Fruit fly (Drosophila melanogaster): Measurements from ENCODE around the gene ocn.

ocn gene

DNA sequence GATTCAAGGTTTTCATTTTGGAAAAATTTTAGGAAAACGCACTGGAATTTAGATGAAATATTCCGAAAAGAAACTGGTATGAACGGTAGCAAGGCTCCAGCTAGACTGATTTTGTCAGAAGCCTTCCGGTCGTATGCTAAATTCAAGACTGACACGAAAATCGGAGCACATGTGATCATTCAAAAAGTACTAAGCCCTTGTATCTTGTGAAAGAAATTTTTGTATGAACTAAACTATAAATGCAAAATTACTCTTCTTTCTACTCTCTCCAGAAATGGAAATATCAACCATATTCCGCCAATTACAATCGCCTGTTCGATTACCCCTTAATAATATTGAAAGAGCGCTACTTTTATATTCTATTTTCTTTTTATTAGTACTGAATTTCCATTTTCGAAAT lies at the start of gene ocn:
Gene ocn (minus strand): TSS at position 101 of the 400 bp plus-strand sequence.
- TF ChIP-seq CG8478 (optimal IDR thresholded peaks at IDR 0.05) = no peak
- no peak for TF ChIP-seq usp (GFP tag; optimal IDR thresholded peaks at IDR 0.05)
- no peak for TF ChIP-seq Dll (optimal IDR thresholded peaks at IDR 0.05)
- no peak for TF ChIP-seq psq (optimal IDR thresholded peaks at IDR 0.05)
- TF ChIP-seq pan (optimal IDR thresholded peaks at IDR 0.05) = no peak
- no peak for TF ChIP-seq EcR (GFP tag; optimal IDR thresholded peaks at IDR 0.05)

DNA sequence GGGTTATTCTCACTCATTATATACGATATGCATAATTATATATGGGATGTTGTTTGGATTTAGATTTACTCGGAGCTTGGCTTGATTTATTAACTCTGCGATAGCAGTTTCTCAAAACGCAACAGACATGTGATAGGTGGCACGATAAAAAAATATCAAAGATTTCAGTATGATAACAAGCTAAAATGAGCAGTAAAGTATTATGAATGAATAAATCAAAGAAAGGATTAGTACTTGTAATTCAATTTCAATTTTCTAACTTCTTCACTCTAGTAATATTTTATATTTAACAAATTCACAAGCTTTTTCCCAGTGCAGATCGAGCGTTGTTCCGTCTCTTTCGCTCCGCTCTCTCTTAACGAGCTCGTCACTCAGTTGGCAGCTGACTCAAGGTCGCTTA lies 46.6 kb upstream of the ocn start:
- TF ChIP-seq usp (GFP tag; optimal IDR thresholded peaks at IDR 0.05) (no peak), CG8478 (optimal IDR thresholded peaks at IDR 0.05) (no peak), EcR (GFP tag; optimal IDR thresholded peaks at IDR 0.05) (no peak)

DNA sequence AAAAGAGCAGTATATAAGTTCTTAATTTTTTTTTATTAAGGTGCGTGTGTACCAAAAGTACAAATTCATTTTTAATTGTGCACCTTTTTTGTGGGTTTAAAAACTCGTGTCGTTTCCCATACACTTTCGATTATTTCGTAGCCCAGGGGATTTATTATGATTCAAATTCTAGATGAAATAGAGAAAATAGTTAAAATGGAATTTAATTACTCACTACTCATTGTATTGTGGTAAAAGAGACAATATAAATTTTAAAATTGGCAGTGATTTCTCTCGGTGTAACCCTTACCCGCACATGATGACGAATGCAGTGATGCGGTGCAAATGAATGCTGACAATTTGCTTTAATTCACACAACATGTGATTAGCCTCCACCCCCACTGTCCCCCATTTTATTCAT lies 45.7 kb upstream of the ocn start:
- no peak for TF ChIP-seq pan (optimal IDR thresholded peaks at IDR 0.05)
- TF ChIP-seq psq (optimal IDR thresholded peaks at IDR 0.05) = no peak
- TF ChIP-seq EcR (GFP tag; optimal IDR thresholded peaks at IDR 0.05) = no peak
- TF ChIP-seq CG8478 (optimal IDR thresholded peaks at IDR 0.05) = no peak
- no peak for TF ChIP-seq usp (GFP tag; optimal IDR thresholded peaks at IDR 0.05)
- TF ChIP-seq Dll (optimal IDR thresholded peaks at IDR 0.05) = no peak

DNA sequence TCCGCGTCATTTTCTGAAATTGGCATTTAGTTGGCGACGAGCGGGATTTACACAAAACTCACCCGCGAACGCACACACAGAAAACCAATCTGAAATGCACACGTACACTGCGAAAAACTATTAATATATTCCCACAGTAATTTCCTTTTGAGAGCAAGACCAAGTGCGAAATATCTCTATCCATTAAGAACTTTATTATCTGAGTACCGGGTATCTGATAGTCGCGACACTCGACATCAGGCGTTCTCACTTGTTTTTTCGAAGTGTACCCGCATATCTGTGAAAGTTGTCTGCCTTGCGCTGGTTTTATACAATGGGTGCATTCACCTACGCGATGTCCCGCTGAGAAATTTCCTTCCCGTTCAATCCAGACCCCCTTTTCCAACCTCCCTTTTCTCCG lies 38.6 kb upstream of the ocn start:
- TF ChIP-seq psq (optimal IDR thresholded peaks at IDR 0.05) = no peak
- TF ChIP-seq CG8478 (optimal IDR thresholded peaks at IDR 0.05) = no peak
- no peak for TF ChIP-seq usp (GFP tag; optimal IDR thresholded peaks at IDR 0.05)
- peak in 1 of 2 experiments; percentile 21 for TF ChIP-seq EcR (GFP tag; optimal IDR thresholded peaks at IDR 0.05)
- TF ChIP-seq pan (optimal IDR thresholded peaks at IDR 0.05) = no peak
- no peak for TF ChIP-seq Dll (optimal IDR thresholded peaks at IDR 0.05)

DNA sequence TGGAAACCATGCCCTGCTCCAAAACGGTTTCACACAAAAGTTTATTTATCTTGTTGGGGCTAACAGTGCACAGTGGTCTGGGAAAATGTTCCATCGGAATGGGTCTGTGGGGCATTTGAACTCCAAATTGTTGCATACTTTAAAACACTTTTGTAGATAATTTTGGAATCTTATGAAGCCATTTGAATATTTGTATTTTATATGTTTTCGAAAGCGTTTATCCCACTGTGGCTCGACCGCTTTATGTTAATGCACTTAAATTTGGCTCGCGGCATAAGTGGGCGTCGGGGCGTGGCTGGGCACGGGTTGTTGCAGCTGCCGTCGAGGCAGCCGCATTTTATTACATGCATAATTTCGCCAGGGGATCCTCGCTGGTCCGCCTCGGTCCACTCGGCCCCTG lies 34.3 kb upstream of the ocn start:
- TF ChIP-seq psq (optimal IDR thresholded peaks at IDR 0.05) (no peak), Dll (optimal IDR thresholded peaks at IDR 0.05) (no peak), usp (GFP tag; optimal IDR thresholded peaks at IDR 0.05) (no peak), pan (optimal IDR thresholded peaks at IDR 0.05) (no peak), CG8478 (optimal IDR thresholded peaks at IDR 0.05) (no peak), EcR (GFP tag; optimal IDR thresholded peaks at IDR 0.05) (no peak)

DNA sequence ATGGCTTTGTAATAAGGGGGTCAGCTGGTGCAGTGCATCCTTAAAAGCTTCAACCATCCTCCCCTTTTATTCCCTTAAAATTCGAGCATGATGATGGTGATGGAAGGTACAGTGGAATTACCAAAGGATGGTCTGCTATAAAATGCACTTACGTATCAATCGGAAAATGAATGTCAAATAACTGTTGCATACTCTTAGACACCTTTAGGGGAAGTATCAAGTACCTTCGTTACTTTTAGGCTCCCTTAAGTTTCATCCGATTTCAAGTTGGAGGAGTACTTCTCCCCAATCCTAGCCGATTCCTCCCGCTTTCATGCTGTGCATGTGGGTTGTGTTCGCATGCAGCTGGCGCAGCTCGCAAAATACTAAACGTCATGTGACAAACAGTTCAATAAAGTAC lies 32.7 kb upstream of the ocn start:
- no peak for TF ChIP-seq CG8478 (optimal IDR thresholded peaks at IDR 0.05)
- TF ChIP-seq EcR (GFP tag; optimal IDR thresholded peaks at IDR 0.05) = no peak
- TF ChIP-seq usp (GFP tag; optimal IDR thresholded peaks at IDR 0.05) = no peak
- TF ChIP-seq Dll (optimal IDR thresholded peaks at IDR 0.05) = no peak
- TF ChIP-seq pan (optimal IDR thresholded peaks at IDR 0.05) = no peak
- TF ChIP-seq psq (optimal IDR thresholded peaks at IDR 0.05) = no peak

DNA sequence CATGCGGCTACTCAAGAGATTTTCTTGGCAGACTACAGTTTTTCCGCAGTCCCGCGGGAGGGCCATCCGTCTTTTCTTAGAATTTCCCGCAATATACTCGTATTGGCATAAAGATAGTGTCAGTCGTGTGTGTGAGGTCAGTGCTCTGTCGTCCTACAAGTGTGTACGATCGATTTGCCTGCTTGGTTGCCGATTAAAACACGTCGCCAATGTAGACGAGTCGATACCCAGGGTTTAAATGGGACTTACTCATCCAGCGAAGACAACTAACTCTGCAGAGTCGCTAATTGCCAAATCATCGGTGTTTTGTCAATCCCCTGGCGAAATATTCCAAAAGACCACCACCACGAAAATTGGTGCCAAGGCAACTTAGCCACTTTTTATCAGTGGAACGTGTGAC lies 28.5 kb upstream of the ocn start:
- TF ChIP-seq CG8478 (optimal IDR thresholded peaks at IDR 0.05) (no peak), usp (GFP tag; optimal IDR thresholded peaks at IDR 0.05) (no peak), psq (optimal IDR thresholded peaks at IDR 0.05) (no peak), pan (optimal IDR thresholded peaks at IDR 0.05) (no peak), EcR (GFP tag; optimal IDR thresholded peaks at IDR 0.05) (peak in 1 of 2 experiments; percentile 73), Dll (optimal IDR thresholded peaks at IDR 0.05) (no peak)

DNA sequence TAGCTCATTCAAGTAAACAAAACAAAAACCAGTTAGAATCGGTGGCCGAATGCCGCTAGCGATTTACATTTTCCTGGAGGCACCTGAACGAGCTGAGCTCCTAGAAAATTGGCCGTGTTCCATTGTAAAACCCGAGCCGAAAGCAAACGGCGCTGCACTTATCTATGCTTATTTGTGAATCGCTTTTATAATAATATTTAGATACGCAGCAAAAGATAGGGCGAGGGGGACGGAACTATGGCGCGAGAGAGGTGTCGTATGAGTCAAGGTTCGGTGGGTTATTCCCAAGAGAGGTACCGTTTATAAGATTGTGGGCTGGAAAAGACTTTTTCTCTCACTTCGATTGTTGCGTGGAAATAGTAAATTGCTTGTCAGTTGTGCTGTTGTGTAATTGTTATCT lies 26.2 kb upstream of the ocn start:
- TF ChIP-seq EcR (GFP tag; optimal IDR thresholded peaks at IDR 0.05) (no peak), psq (optimal IDR thresholded peaks at IDR 0.05) (no peak), Dll (optimal IDR thresholded peaks at IDR 0.05) (no peak), usp (GFP tag; optimal IDR thresholded peaks at IDR 0.05) (no peak), pan (optimal IDR thresholded peaks at IDR 0.05) (no peak), CG8478 (optimal IDR thresholded peaks at IDR 0.05) (no peak)

DNA sequence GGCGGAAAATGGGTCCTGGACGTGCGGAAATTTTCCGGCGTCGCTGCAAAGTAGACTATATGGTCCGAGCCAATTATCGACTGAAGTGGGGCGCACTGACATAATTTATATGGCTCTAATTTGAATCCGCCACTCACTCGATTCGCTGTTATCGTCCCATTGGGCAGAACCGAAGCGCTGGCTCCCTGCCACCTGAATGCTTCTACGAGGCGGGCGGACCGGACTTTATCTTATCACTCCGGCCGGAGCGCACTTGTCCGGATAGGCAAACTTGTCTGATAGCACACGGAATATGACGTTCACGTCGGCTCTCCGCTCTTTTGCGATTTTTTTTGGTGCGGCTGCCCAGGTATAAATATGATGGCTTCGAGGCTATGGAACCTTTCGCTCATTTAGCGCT lies 25.0 kb upstream of the ocn start:
- TF ChIP-seq CG8478 (optimal IDR thresholded peaks at IDR 0.05) (no peak), Dll (optimal IDR thresholded peaks at IDR 0.05) (no peak), psq (optimal IDR thresholded peaks at IDR 0.05) (no peak), usp (GFP tag; optimal IDR thresholded peaks at IDR 0.05) (no peak), EcR (GFP tag; optimal IDR thresholded peaks at IDR 0.05) (no peak), pan (optimal IDR thresholded peaks at IDR 0.05) (no peak)

DNA sequence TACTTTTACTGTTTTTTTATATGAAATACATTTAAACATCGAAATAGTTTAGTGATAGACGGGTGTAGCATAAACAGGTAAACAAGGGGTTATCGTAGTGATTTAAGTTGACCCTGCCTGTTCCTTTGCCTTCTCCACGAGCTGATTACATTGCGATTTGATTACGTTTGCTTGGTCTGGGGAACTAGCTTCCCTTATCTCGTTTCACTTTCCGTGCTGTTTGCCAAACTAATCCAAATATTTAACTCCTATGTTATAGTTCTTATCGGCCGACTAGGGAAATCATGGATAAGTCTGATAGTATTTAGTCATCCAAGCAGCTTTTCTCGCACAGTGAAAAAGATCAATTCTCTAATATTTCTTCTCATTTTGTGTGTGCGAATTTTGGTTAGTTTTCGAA lies 24.4 kb upstream of the ocn start:
- TF ChIP-seq pan (optimal IDR thresholded peaks at IDR 0.05) (no peak), CG8478 (optimal IDR thresholded peaks at IDR 0.05) (no peak), usp (GFP tag; optimal IDR thresholded peaks at IDR 0.05) (no peak), psq (optimal IDR thresholded peaks at IDR 0.05) (no peak), EcR (GFP tag; optimal IDR thresholded peaks at IDR 0.05) (no peak), Dll (optimal IDR thresholded peaks at IDR 0.05) (no peak)

DNA sequence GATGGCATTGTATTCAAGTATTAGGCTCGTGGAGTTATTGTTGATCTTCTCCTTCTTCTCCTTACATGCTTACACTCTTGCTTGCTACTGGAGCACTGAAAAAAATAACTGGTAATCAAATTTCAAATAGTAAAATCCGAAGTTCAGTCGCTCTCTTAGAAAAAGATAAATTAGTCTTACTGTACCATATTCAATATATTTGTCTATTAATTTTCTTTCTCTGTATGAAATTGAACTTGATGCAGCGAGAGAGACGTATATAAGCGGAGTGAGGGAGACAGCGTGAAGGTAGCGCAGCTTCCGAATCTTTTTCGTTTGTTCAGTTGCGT lies 23.6 kb upstream of the ocn start:
- TF ChIP-seq Dll (optimal IDR thresholded peaks at IDR 0.05) (no peak), usp (GFP tag; optimal IDR thresholded peaks at IDR 0.05) (no peak), CG8478 (optimal IDR thresholded peaks at IDR 0.05) (no peak), EcR (GFP tag; optimal IDR thresholded peaks at IDR 0.05) (no peak), pan (optimal IDR thresholded peaks at IDR 0.05) (no peak), psq (optimal IDR thresholded peaks at IDR 0.05) (no peak)

DNA sequence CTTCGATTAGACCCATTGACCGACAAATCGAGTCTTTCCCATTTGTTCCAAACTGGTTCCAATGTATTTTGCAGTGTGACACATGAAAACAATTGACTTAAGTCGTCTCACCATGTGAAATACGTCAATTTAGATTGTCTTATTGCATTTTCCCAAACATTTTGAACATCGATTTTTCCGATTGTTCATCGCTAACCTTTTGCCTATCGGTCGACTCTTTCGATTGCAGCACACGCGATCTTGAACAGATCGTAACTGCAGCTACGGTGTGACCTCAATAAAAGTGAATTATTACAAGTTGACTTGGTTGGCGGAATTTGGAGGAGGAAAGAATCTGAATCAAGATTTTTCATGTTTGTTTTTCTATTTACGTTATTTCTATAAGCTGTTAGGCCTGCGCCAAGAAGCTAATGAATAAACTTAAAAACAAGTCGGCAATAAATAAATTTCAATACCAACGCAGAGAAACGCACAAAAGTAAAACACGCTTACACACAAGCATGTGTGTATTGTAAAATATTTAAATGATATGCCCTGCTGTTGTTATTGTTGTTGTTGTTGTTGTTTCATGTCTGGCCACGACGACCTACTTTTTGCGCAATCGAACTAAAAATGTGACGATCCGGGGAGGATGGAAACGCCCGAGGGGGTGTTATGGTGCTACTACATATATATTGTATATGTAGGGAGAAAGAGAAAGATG lies 23.1 kb upstream of the ocn start:
- TF ChIP-seq usp (GFP tag; optimal IDR thresholded peaks at IDR 0.05) (no peak), EcR (GFP tag; optimal IDR thresholded peaks at IDR 0.05) (no peak), psq (optimal IDR thresholded peaks at IDR 0.05) (no peak), Dll (optimal IDR thresholded peaks at IDR 0.05) (no peak), CG8478 (optimal IDR thresholded peaks at IDR 0.05) (no peak), pan (optimal IDR thresholded peaks at IDR 0.05) (no peak)

DNA sequence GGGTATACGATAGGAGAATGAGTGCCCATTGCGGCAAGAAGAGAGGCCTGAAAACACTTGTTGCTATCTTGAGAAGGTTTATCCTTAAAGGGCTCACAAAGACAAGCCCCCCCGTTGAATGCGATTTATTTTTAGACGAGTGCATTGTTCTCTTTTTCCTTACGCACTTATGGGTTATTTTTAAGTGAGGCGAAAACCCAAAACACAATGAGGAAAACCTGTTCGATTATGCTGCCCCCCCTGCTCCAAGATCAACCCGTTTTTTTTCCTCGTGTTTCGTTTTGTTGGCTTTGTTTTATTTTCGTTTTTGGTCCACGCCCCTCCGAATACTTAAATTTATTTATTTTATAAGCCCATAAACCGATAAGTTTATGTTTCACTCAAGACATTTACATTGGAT lies 22.4 kb upstream of the ocn start:
- TF ChIP-seq usp (GFP tag; optimal IDR thresholded peaks at IDR 0.05) (no peak), Dll (optimal IDR thresholded peaks at IDR 0.05) (no peak), CG8478 (optimal IDR thresholded peaks at IDR 0.05) (no peak), psq (optimal IDR thresholded peaks at IDR 0.05) (no peak), EcR (GFP tag; optimal IDR thresholded peaks at IDR 0.05) (no peak), pan (optimal IDR thresholded peaks at IDR 0.05) (no peak)
